Worm (Caenorhabditis elegans): ENCODE results near the gene K08D10.13.

ce11 chrIV:4178424-4178823 is 7.0 kb upstream of the K08D10.13 start, which contains the start of gene tsen-34:
- TF ChIP-seq jun-1 (tag; optimal IDR thresholded peaks at IDR 0.05) (no peak), nhr-42 (GFP tag; IDR thresholded peaks at IDR 0.05) (no peak), gei-8 (GFP tag; optimal IDR thresholded peaks at IDR 0.05) (no peak), lsy-2 (tag; optimal IDR thresholded peaks at IDR 0.05) (no peak), mdl-1 (tag; optimal IDR thresholded peaks at IDR 0.05) (no peak), snpc-4 (tag; optimal IDR thresholded peaks at IDR 0.05) (no peak), aly-2 (tag; optimal IDR thresholded peaks at IDR 0.05) (no peak), ces-1 (GFP tag; optimal IDR thresholded peaks at IDR 0.05) (no peak)

All from whole organism, L4 larva.